Fruit fly (Drosophila melanogaster): ENCODE measurements around the gene Apc.
A peak's percentile ranks its signal among the peaks of the same experiment; 100 is the strongest.

Apc gene

dm6 chr3R:28857287-28858024 lies 12.9 kb upstream of the Apc start (continued):
- TF ChIP-seq cas (GFP tag; IDR thresholded peaks at IDR 0.05) (no peak), CG8388 (GFP tag; optimal IDR thresholded peaks at IDR 0.05) (peak; percentile 45), B-H1 (GFP tag; IDR thresholded peaks at IDR 0.05) (0 out of 3 replicates have a peak, but pooled peaks have one; percentile 40), CG7556 (GFP tag; optimal IDR thresholded peaks at IDR 0.05) (peak; percentile 1), CG8924 (tag; optimal IDR thresholded peaks at IDR 0.05) (peak; percentile 42), rib (GFP tag; IDR thresholded peaks at IDR 0.05) (no peak), CG31441 (GFP tag; IDR thresholded peaks at IDR 0.05) (peak; percentile 25; the same call in 1 of the 2 replicates), gcm2 (GFP tag; optimal IDR thresholded peaks at IDR 0.05) (no peak), gcm (GFP tag; optimal IDR thresholded peaks at IDR 0.05) (peak; percentile 29), CG7786 (GFP tag; optimal IDR thresholded peaks at IDR 0.05) (peak; percentile 28), bcd (GFP tag; optimal IDR thresholded peaks at IDR 0.05) (peak; percentile 6), Xrp1 (GFP tag; IDR thresholded peaks at IDR 0.05) (peak; percentile 63), CG13424 (tag; optimal IDR thresholded peaks at IDR 0.05) (peak; percentile 55), Drgx (GFP tag; IDR thresholded peaks at IDR 0.05) (peak; percentile 56), nmo (GFP tag; optimal IDR thresholded peaks at IDR 0.05) (peak; percentile 67), CG17912 (GFP tag; optimal IDR thresholded peaks at IDR 0.05) (no peak), CG9932 (GFP tag; IDR thresholded peaks at IDR 0.05) (no peak), Stat92E (GFP tag; optimal IDR thresholded peaks at IDR 0.05) (no peak), ac (GFP tag; optimal IDR thresholded peaks at IDR 0.05) (no peak), CG18599 (GFP tag; optimal IDR thresholded peaks at IDR 0.05) (peak; percentile 18), CG15696 (tag; optimal IDR thresholded peaks at IDR 0.05) (peak; percentile 1), B-H2 (GFP tag; optimal IDR thresholded peaks at IDR 0.05) (no peak), CG18619 (GFP tag; optimal IDR thresholded peaks at IDR 0.05) (peak; percentile 11), Hr51 (GFP tag; optimal IDR thresholded peaks at IDR 0.05) (peak in 1 of 2 experiments; percentile 50), CG1832 (GFP tag; optimal IDR thresholded peaks at IDR 0.05) (no peak), seq (GFP tag; IDR thresholded peaks at IDR 0.05) (no peak), CoRest (tag; optimal IDR thresholded peaks at IDR 0.05) (peak; percentile 38), CG18476 (GFP tag; optimal IDR thresholded peaks at IDR 0.05) (no peak), chn (GFP tag; optimal IDR thresholded peaks at IDR 0.05) (peak; percentile 15), CG1603 (tag; optimal IDR thresholded peaks at IDR 0.05) (peak; percentile 75)

dm6 chr3R:28856829-28857228 lies 12.3 kb upstream of the Apc start:
- TF ChIP-seq dpn (GFP tag; optimal IDR thresholded peaks at IDR 0.05), result no peak
- no peak for TF ChIP-seq CG18599 (GFP tag; optimal IDR thresholded peaks at IDR 0.05)
- no peak for TF ChIP-seq zen2 (GFP tag; IDR thresholded peaks at IDR 0.05; ENCODE audit: partially characterized antibody)

- TF ChIP-seq CG15601 (tag; optimal IDR thresholded peaks at IDR 0.05) (peak; percentile 33), CG10431 (GFP tag; optimal IDR thresholded peaks at IDR 0.05) (peak; percentile 3), CG17568 (GFP tag; optimal IDR thresholded peaks at IDR 0.05) (peak; percentile 31), CG14710 (tag; optimal IDR thresholded peaks at IDR 0.05) (peak; percentile 5), vnd (GFP tag; IDR thresholded peaks at IDR 0.05; ENCODE audit: partially characterized antibody) (no peak), CG8281 (tag; optimal IDR thresholded peaks at IDR 0.05) (peak; percentile 44), Stat92E (GFP tag; optimal IDR thresholded peaks at IDR 0.05) (peak in 1 of 3 experiments; percentile 76), bsh (GFP tag; optimal IDR thresholded peaks at IDR 0.05) (peak in 1 of 2 experiments; percentile 7), run (tag; optimal IDR thresholded peaks at IDR 0.05) (peak; percentile 2), CG7357 (GFP tag; IDR thresholded peaks at IDR 0.05) (no peak), ATbp (GFP tag; optimal IDR thresholded peaks at IDR 0.05) (peak; percentile 25), nau (GFP tag; optimal IDR thresholded peaks at IDR 0.05) (no peak), bab2 (GFP tag; optimal IDR thresholded peaks at IDR 0.05) (no peak), Med (GFP tag) (peak; percentile 37), sr (GFP tag; IDR thresholded peaks at IDR 0.05) (0 out of 3 replicates have a peak, but pooled peaks have one; percentile 8), sens (GFP tag) (peak; percentile 76)
These were observed 11.6 kb upstream of the Apc start for dm6 chr3R:28856140-28856539.
